Worm (Caenorhabditis elegans): ENCODE data around the gene M163.9.

The M163.9 gene

ce11 chrX:14489945-14490344 lies 20.6 kb downstream of the M163.9 start, which contains the start of gene his-24 (continued):
- TF ChIP-seq unc-62 (GFP tag; optimal IDR thresholded peaks at IDR 0.05) = no peak
- no peak for TF ChIP-seq akir-1 (GFP tag; optimal IDR thresholded peaks at IDR 0.05)
- no peak for TF ChIP-seq ceh-91 (GFP tag; IDR thresholded peaks at IDR 0.05)
- TF ChIP-seq Y53G8AR.9 (GFP tag; conservative IDR thresholded peaks at IDR 0.05) = no peak
- no peak for TF ChIP-seq snpc-4 (GFP tag; optimal IDR thresholded peaks at IDR 0.05)
- TF ChIP-seq snpc-4 (tag; optimal IDR thresholded peaks at IDR 0.05) = peak in 2 of 4 experiments; percentile 5 to 58
- no peak for TF ChIP-seq F10E7.11 (tag; optimal IDR thresholded peaks at IDR 0.05)
- no peak for TF ChIP-seq Y67H2A.10 (GFP tag; conservative IDR thresholded peaks at IDR 0.05)
- no peak for TF ChIP-seq aptf-2 (GFP tag; conservative IDR thresholded peaks at IDR 0.05)
- TF ChIP-seq nhr-120 (GFP tag; IDR thresholded peaks at IDR 0.05) = no peak
- no peak for TF ChIP-seq F55B11.4 (tag; optimal IDR thresholded peaks at IDR 0.05; ENCODE audit: borderline replicate concordance, insufficient read depth)
- TF ChIP-seq K11D2.4 (GFP tag; IDR thresholded peaks at IDR 0.05) = peak; percentile 62
- TF ChIP-seq hrde-1 (tag; optimal IDR thresholded peaks at IDR 0.05; ENCODE audit: borderline replicate concordance) = no peak
- no peak for TF ChIP-seq B0261.1 (tag; optimal IDR thresholded peaks at IDR 0.05)
- TF ChIP-seq hlh-12 (tag; optimal IDR thresholded peaks at IDR 0.05) = no peak
- no peak for TF ChIP-seq F33H1.4 (GFP tag; IDR thresholded peaks at IDR 0.05)
- TF ChIP-seq rcor-1 (GFP tag; IDR thresholded peaks at IDR 0.05) = no peak
- peak; percentile 78 for TF ChIP-seq lin-40 (tag; optimal IDR thresholded peaks at IDR 0.05)
- no peak for TF ChIP-seq mes-4 (tag; optimal IDR thresholded peaks at IDR 0.05)
- no peak for TF ChIP-seq ceh-100 (GFP tag; IDR thresholded peaks at IDR 0.05)
- no peak for TF ChIP-seq nfya-2 (GFP tag; IDR thresholded peaks at IDR 0.05)
- no peak for TF ChIP-seq B0035.1 (tag; optimal IDR thresholded peaks at IDR 0.05)
- TF ChIP-seq egl-18 (GFP tag; IDR thresholded peaks at IDR 0.05) = peak; percentile 5; the same call in 1 of the 2 replicates
- TF ChIP-seq ztf-3 (GFP tag; optimal IDR thresholded peaks at IDR 0.05) = no peak
- TF ChIP-seq tlf-1 (GFP tag; optimal IDR thresholded peaks at IDR 0.05) = no peak
- TF ChIP-seq dox-1 (GFP tag; IDR thresholded peaks at IDR 0.05) = peak; percentile 71
- no peak for TF ChIP-seq cebp-2 (GFP tag; IDR thresholded peaks at IDR 0.05)
- TF ChIP-seq fkh-3 (tag; optimal IDR thresholded peaks at IDR 0.05) = no peak
- TF ChIP-seq ama-1 (optimal IDR thresholded peaks at IDR 0.05) = peak; percentile 24
- TF ChIP-seq ama-1 (GFP tag; optimal IDR thresholded peaks at IDR 0.05) = no peak
- TF ChIP-seq ccch-3 (GFP tag; optimal IDR thresholded peaks at IDR 0.05) = no peak
- TF ChIP-seq repo-1 (tag; optimal IDR thresholded peaks at IDR 0.05) = peak; percentile 3
- no peak for TF ChIP-seq mel-28 (tag; optimal IDR thresholded peaks at IDR 0.05; ENCODE audit: borderline replicate concordance)
- no peak for TF ChIP-seq T07F8.4 (tag; optimal IDR thresholded peaks at IDR 0.05)
- TF ChIP-seq ZK185.1 (tag; optimal IDR thresholded peaks at IDR 0.05; ENCODE audit: poor library complexity, severe bottlenecking) = no peak
- TF ChIP-seq C17E4.6 (GFP tag; IDR thresholded peaks at IDR 0.05) = no peak
- no peak for TF ChIP-seq attf-5 (GFP tag; optimal IDR thresholded peaks at IDR 0.05)
- TF ChIP-seq hlh-26 (GFP tag; conservative IDR thresholded peaks at IDR 0.05) = no peak
- no peak for TF ChIP-seq gei-17 (GFP tag; optimal IDR thresholded peaks at IDR 0.05)
- TF ChIP-seq attf-6 (GFP tag; IDR thresholded peaks at IDR 0.05) = no peak
- no peak for TF ChIP-seq Y53F4B.3 (GFP tag; IDR thresholded peaks at IDR 0.05)
- no peak for TF ChIP-seq madf-6 (GFP tag; IDR thresholded peaks at IDR 0.05)
- no peak for TF ChIP-seq him-1 (tag; optimal IDR thresholded peaks at IDR 0.05)
- TF ChIP-seq F52B5.7 (tag; optimal IDR thresholded peaks at IDR 0.05) = no peak
- peak; percentile 13 for TF ChIP-seq atf-7 (tag; optimal IDR thresholded peaks at IDR 0.05)
- no peak for TF ChIP-seq ztf-26 (tag; optimal IDR thresholded peaks at IDR 0.05)
- TF ChIP-seq ztf-18 (tag; optimal IDR thresholded peaks at IDR 0.05) = peak; percentile 17
- peak; percentile 77 for TF ChIP-seq ceh-27 (GFP tag; optimal IDR thresholded peaks at IDR 0.05)
- peak; percentile 97 for TF ChIP-seq pbrm-1 (GFP tag; IDR thresholded peaks at IDR 0.05)
- peak; percentile 44; the same call in 1 of the 2 replicates for TF ChIP-seq mcd-1 (GFP tag; IDR thresholded peaks at IDR 0.05)

Data from whole organism, young adult.